Worm (Caenorhabditis elegans) whole organism, L4 larva: Measurements from ENCODE around the gene mrpl-12.

Source experiments
- D1046.2 ChIP-seq: fragments of 200-800 bp; sonication (Bioruptor generic); IDR thresholded peaks from 2 replicates; pipeline ENCODE4 v1.3.6; 2022; ENCODE audit warnings: missing genetic modification characterization, missing compliant biosample characterization
- F10B5.3 ChIP-seq: sonication (generic microtip); optimal IDR thresholded peaks from 2 replicates; lab custom pipeline; 2016; ENCODE audit warnings: mild to moderate bottlenecking, missing genetic modification characterization, missing compliant biosample characterization
- F26F4.8 ChIP-seq: fragments of 200-800 bp; sonication (Bioruptor generic); conservative IDR thresholded peaks from 2 replicates; pipeline ENCODE4 v1.3.6; 2022; ENCODE audit warnings: missing genetic modification characterization, missing compliant biosample characterization
- F49E8.2 ChIP-seq: sonication (generic microtip); optimal IDR thresholded peaks from 2 replicates; lab custom pipeline; 2016; ENCODE audit warnings: missing compliant biosample characterization, mild to moderate bottlenecking, missing genetic modification characterization, borderline replicate concordance
- Y105C5A.15 ChIP-seq: fragments of 200-800 bp; sonication (Bioruptor generic); IDR thresholded peaks from 2 replicates; pipeline ENCODE4 v1.3.6; 2022; ENCODE audit warnings: missing genetic modification characterization, missing compliant biosample characterization
- Y48G9A.11 ChIP-seq: fragments of 200-800 bp; sonication (Bioruptor generic); IDR thresholded peaks from 2 replicates; pipeline ENCODE4 v1.3.6; 2022; ENCODE audit warnings: missing genetic modification reagents, missing genetic modification characterization, missing compliant biosample characterization
- aha-1 ChIP-seq: fragments of 150-350 bp; peaks from one replicate; lab custom pipeline; 2014; ENCODE audit warnings: missing biosample characterization, missing genetic modification characterization
- aly-2 ChIP-seq: sonication (generic microtip); optimal IDR thresholded peaks from 2 replicates; lab custom pipeline; 2018; ENCODE audit warnings: missing biosample characterization, missing genetic modification characterization
- arid-1 ChIP-seq: fragments of 200-800 bp; sonication (Bioruptor generic); conservative IDR thresholded peaks from 2 replicates; pipeline ENCODE4 v1.3.6; 2022; ENCODE audit warnings: missing genetic modification reagents, missing genetic modification characterization, missing compliant biosample characterization
- attf-4 ChIP-seq: sonication (generic microtip); optimal IDR thresholded peaks from 3 replicates; lab custom pipeline; 2017; ENCODE audit warnings: missing biosample characterization, missing genetic modification characterization
- ceh-20 ChIP-seq: fragments of 200-800 bp; sonication (Bioruptor generic); IDR thresholded peaks from 2 replicates; pipeline ENCODE4 v1.3.6; 2022; ENCODE audit warnings: missing genetic modification reagents, missing genetic modification characterization, missing compliant biosample characterization
- ceh-28 ChIP-seq: fragments of 150-350 bp; optimal IDR thresholded peaks from 2 replicates; lab custom pipeline; 2014; ENCODE audit warnings: missing biosample characterization, missing genetic modification reagents, missing genetic modification characterization
- ceh-44 ChIP-seq: fragments of 200-800 bp; sonication (Bioruptor generic); IDR thresholded peaks from 2 replicates; pipeline ENCODE4 v1.3.6; 2022; ENCODE audit warnings: missing genetic modification reagents, missing genetic modification characterization, missing compliant biosample characterization
- ceh-62 ChIP-seq: sonication (generic microtip); optimal IDR thresholded peaks from 2 replicates; lab custom pipeline; 2017; ENCODE audit warnings: missing biosample characterization, missing genetic modification characterization
- ceh-82 ChIP-seq: sonication (generic microtip); optimal IDR thresholded peaks from 2 replicates; lab custom pipeline; 2017; ENCODE audit warnings: missing biosample characterization, missing genetic modification characterization
- ces-1 ChIP-seq: fragments of 150-350 bp; sonication (generic microtip); optimal IDR thresholded peaks from 4 replicates; lab custom pipeline; 2014; ENCODE audit warnings: missing biosample characterization, missing genetic modification reagents, missing genetic modification characterization
- daf-12 ChIP-seq: fragments of 150-350 bp; optimal IDR thresholded peaks from 2 replicates; lab custom pipeline; 2014; ENCODE audit warnings: missing biosample characterization, missing genetic modification reagents, missing genetic modification characterization
- daf-16 ChIP-seq, 3 experiments: sonication (generic microtip); optimal IDR thresholded peaks; 2 replicates each; lab custom pipeline; 2016 to 2017; ENCODE audit warnings: missing genetic modification characterization in 3 of 3, missing genetic modification reagents in 3 of 3, mild to moderate bottlenecking in 2 of 3, missing compliant biosample characterization in 2 of 3, missing biosample characterization in 1 of 3, moderate library complexity in 1 of 3
- daf-19 ChIP-seq: fragments of 200-800 bp; sonication (Bioruptor generic); conservative IDR thresholded peaks from 2 replicates; pipeline ENCODE4 v1.3.6; 2022; ENCODE audit warnings: missing genetic modification characterization, missing compliant biosample characterization
- daf-8 ChIP-seq: fragments of 200-800 bp; sonication (Bioruptor generic); IDR thresholded peaks from 2 replicates; pipeline ENCODE4 v1.3.6; 2022; ENCODE audit warnings: missing genetic modification characterization, missing compliant biosample characterization
- dmd-6 ChIP-seq: fragments of 200-800 bp; sonication (Bioruptor generic); IDR thresholded peaks from 2 replicates; pipeline ENCODE4 v1.3.6; 2022; ENCODE audit warnings: missing genetic modification reagents, missing genetic modification characterization, missing compliant biosample characterization
- dmd-8 ChIP-seq: fragments of 200-800 bp; sonication (Bioruptor generic); IDR thresholded peaks from 2 replicates; pipeline ENCODE4 v1.3.6; 2022; ENCODE audit warnings: missing genetic modification characterization, missing compliant biosample characterization
- duxl-1 ChIP-seq: sonication (generic microtip); optimal IDR thresholded peaks from 2 replicates; lab custom pipeline; 2016; ENCODE audit warnings: mild to moderate bottlenecking, missing genetic modification characterization, moderate library complexity, missing compliant biosample characterization; ENCODE audit not compliant: poor library complexity
- dve-1 ChIP-seq: sonication (generic microtip); optimal IDR thresholded peaks from 2 replicates; lab custom pipeline; 2017; ENCODE audit warnings: antibody characterized with exemption, mild to moderate bottlenecking, missing genetic modification characterization, missing compliant biosample characterization; ENCODE audit not compliant: insufficient read depth
- egl-43 ChIP-seq: fragments of 200-800 bp; sonication (Bioruptor generic); IDR thresholded peaks from 2 replicates; pipeline ENCODE4 v1.3.6; 2022; ENCODE audit warnings: missing genetic modification reagents, missing genetic modification characterization, missing compliant biosample characterization
- fos-1 ChIP-seq: fragments of 150-350 bp; optimal IDR thresholded peaks from 2 replicates; lab custom pipeline; 2014; ENCODE audit warnings: missing biosample characterization, missing genetic modification characterization
- hif-1 ChIP-seq, 2 experiments: sonication (generic microtip); optimal IDR thresholded peaks; 2 replicates each; lab custom pipeline; 2016 to 2017; ENCODE audit warnings: missing compliant biosample characterization in 2 of 2, missing genetic modification characterization in 2 of 2, missing genetic modification reagents in 2 of 2, missing genotype in 2 of 2, mild to moderate bottlenecking in 1 of 2
- lin-13 ChIP-seq: fragments of 150-350 bp; optimal IDR thresholded peaks from 2 replicates; lab custom pipeline; 2014; ENCODE audit warnings: missing biosample characterization, missing genetic modification reagents, missing genetic modification characterization
- lir-3 ChIP-seq: sonication (generic microtip); optimal IDR thresholded peaks from 2 replicates; lab custom pipeline; 2016; ENCODE audit warnings: mild to moderate bottlenecking, missing genetic modification characterization, missing compliant biosample characterization
- madf-9 ChIP-seq: fragments of 200-800 bp; sonication (Bioruptor generic); conservative IDR thresholded peaks from 2 replicates; pipeline ENCODE4 v1.3.6; 2022; ENCODE audit warnings: missing genetic modification reagents, missing genetic modification characterization, missing compliant biosample characterization
- mdl-1 ChIP-seq, 2 experiments: fragments of 150-350 bp in 1 of 2; sonication (generic microtip) in 1 of 2; optimal IDR thresholded peaks; 2 replicates each; lab custom pipeline; 2014 to 2017; ENCODE audit warnings: missing biosample characterization in 2 of 2, missing genetic modification characterization in 2 of 2
- mxl-3 ChIP-seq: fragments of 200-800 bp; sonication (Bioruptor generic); optimal IDR thresholded peaks from 2 replicates; lab custom pipeline; 2018; ENCODE audit warnings: mild to moderate bottlenecking, missing genetic modification characterization, missing compliant biosample characterization
- nhr-10 ChIP-seq: fragments of 150-350 bp; optimal IDR thresholded peaks from 2 replicates; lab custom pipeline; 2014; ENCODE audit warnings: missing biosample characterization, missing genetic modification characterization
- nhr-102 ChIP-seq: sonication (generic microtip); optimal IDR thresholded peaks from 2 replicates; lab custom pipeline; 2016; ENCODE audit warnings: mild to moderate bottlenecking, missing genetic modification characterization, moderate library complexity, missing compliant biosample characterization
- nhr-6 ChIP-seq: fragments of 150-350 bp; optimal IDR thresholded peaks from 2 replicates; lab custom pipeline; 2014; ENCODE audit warnings: missing biosample characterization, missing genetic modification characterization
- nhr-76 ChIP-seq: fragments of 150-350 bp; optimal IDR thresholded peaks from 2 replicates; lab custom pipeline; 2014; ENCODE audit warnings: missing biosample characterization, missing genetic modification characterization
- nhr-77 ChIP-seq: fragments of 150-350 bp; optimal IDR thresholded peaks from 2 replicates; lab custom pipeline; 2014; ENCODE audit warnings: missing biosample characterization, missing genetic modification characterization
- pha-4 ChIP-seq, 2 experiments: fragments of 150-350 bp in 1 of 2; fragments of 200-800 bp in 1 of 2; sonication (Bioruptor generic) in 1 of 2; IDR thresholded peaks in 1 of 2; optimal IDR thresholded peaks in 1 of 2; 2 replicates each; pipeline versions ENCODE4 v1.3.6 to Lab custom; 2014 to 2022; ENCODE audit warnings: missing genetic modification characterization in 2 of 2, missing genetic modification reagents in 2 of 2, missing biosample characterization in 1 of 2, missing compliant biosample characterization in 1 of 2
- php-3 ChIP-seq: fragments of 200-800 bp; sonication (Bioruptor generic); IDR thresholded peaks from 2 replicates; pipeline ENCODE4 v1.3.6; 2022; ENCODE audit warnings: missing genetic modification reagents, missing genetic modification characterization, missing compliant biosample characterization
- rbr-2 ChIP-seq: sonication (generic microtip); optimal IDR thresholded peaks from 2 replicates; lab custom pipeline; 2016; ENCODE audit warnings: missing genotype, missing genetic modification characterization, missing compliant biosample characterization
- spr-1 ChIP-seq: sonication (generic microtip); optimal IDR thresholded peaks from 2 replicates; lab custom pipeline; 2016; ENCODE audit warnings: mild to moderate bottlenecking, missing genetic modification characterization, missing compliant biosample characterization
- spr-3 ChIP-seq: fragments of 200-800 bp; sonication (Bioruptor generic); optimal IDR thresholded peaks from 2 replicates; lab custom pipeline; 2018; ENCODE audit warnings: mild to moderate bottlenecking, missing genetic modification characterization, missing compliant biosample characterization
- tag-97 ChIP-seq: fragments of 200-800 bp; sonication (Bioruptor generic); IDR thresholded peaks from 2 replicates; pipeline ENCODE4 v1.3.6; 2022; ENCODE audit warnings: missing genetic modification characterization, missing compliant biosample characterization
- unc-130 ChIP-seq: sonication (generic microtip); optimal IDR thresholded peaks from 2 replicates; lab custom pipeline; 2016; ENCODE audit warnings: missing genetic modification reagents, missing genetic modification characterization, missing compliant biosample characterization
- zag-1 ChIP-seq: fragments of 150-350 bp; optimal IDR thresholded peaks from 2 replicates; lab custom pipeline; 2014; ENCODE audit warnings: missing biosample characterization, missing genetic modification characterization
- zfp-2 ChIP-seq: sonication (generic microtip); optimal IDR thresholded peaks from 2 replicates; lab custom pipeline; 2016; ENCODE audit warnings: mild to moderate bottlenecking, missing genetic modification characterization, missing compliant biosample characterization

The mrpl-12 gene

ce11 chrIII:10708484-10708883 lies 923 bp downstream of the mrpl-12 start:
- TF ChIP-seq aha-1 (tag; lab: Kevin White, UChicago) (peak; percentile 17), daf-16 (GFP tag; optimal IDR thresholded peaks at IDR 0.05; lab: Kevin White, UChicago) (no peak), daf-16 (tag; optimal IDR thresholded peaks at IDR 0.05; lab: Kevin White, UChicago) (no peak), F26F4.8 (GFP tag; lab: Robert Waterston, UW) (no peak)

DNA sequence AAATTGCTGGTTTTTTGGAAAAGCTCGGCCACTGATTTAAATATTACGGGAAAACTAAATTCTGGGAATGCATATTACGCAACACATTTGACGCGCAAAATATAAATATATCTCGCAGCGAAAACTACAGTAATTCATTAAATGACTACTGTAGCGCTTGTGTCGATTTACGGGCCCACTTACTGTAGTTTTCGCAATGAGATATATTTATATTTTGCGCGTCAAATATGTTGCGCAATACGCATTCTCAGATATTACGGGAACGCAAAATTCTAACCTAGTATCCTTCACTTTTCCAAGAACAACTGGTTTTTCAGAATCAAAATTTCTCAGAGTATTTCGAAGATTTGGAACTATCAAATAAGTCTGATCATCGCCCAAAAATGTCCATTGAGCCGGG lies 2.1 kb downstream of the mrpl-12 start:
- TF ChIP-seq aha-1 (tag; lab: Kevin White, UChicago), result peak; percentile 51
- TF ChIP-seq php-3 (GFP tag; lab: Robert Waterston, UW), result no peak

- TF ChIP-seq dmd-8 (GFP tag; lab: Robert Waterston, UW) (no peak), ceh-62 (tag; lab: Kevin White, UChicago) (no peak), nhr-102 (tag; lab: Kevin White, UChicago) (peak; percentile 9), nhr-76 (tag; lab: Kevin White, UChicago) (no peak), dve-1 (tag; lab: Kevin White, UChicago) (peak; percentile 67), tag-97 (no peak), lir-3 (tag; lab: Kevin White, UChicago) (no peak), ces-1 (no peak), duxl-1 (tag; lab: Kevin White, UChicago) (no peak), D1046.2 (no peak), rbr-2 (tag; lab: Kevin White, UChicago) (no peak), arid-1 (GFP tag; lab: Robert Waterston, UW) (0 out of 2 replicates have a peak, but pooled peaks have one; percentile 43), aly-2 (no peak), zfp-2 (tag; lab: Kevin White, UChicago) (no peak), ceh-82 (tag; lab: Kevin White, UChicago) (no peak), daf-12 (no peak), ceh-20 (no peak), fos-1 (tag; lab: Kevin White, UChicago) (no peak), daf-19 (GFP tag; lab: Robert Waterston, UW) (0 out of 2 replicates have a peak, but pooled peaks have one; percentile 27), spr-1 (peak; percentile 25), F10B5.3 (no peak), lin-13 (peak; percentile 22), madf-9 (GFP tag; lab: Robert Waterston, UW) (no peak), zag-1 (no peak), unc-130 (GFP tag; lab: Kevin White, UChicago) (no peak), F49E8.2 (tag; lab: Kevin White, UChicago) (no peak), nhr-10 (peak; percentile 1), ceh-44 (GFP tag; lab: Robert Waterston, UW) (no peak), php-3 (GFP tag; lab: Robert Waterston, UW) (no peak), daf-8 (GFP tag; lab: Robert Waterston, UW) (no peak), egl-43 (GFP tag; lab: Robert Waterston, UW) (no peak), spr-3 (GFP tag; lab: Kevin White, UChicago) (no peak), ceh-28 (tag; lab: Kevin White, UChicago) (no peak), aha-1 (tag; lab: Kevin White, UChicago) (peak; percentile 91), nhr-6 (tag; lab: Kevin White, UChicago) (no peak), mxl-3 (GFP tag; lab: Kevin White, UChicago) (peak; percentile 40), attf-4 (tag; lab: Kevin White, UChicago) (no peak), mdl-1 (tag; optimal IDR thresholded peaks at IDR 0.05; lab: Kevin White, UChicago) (no peak), daf-16 (GFP tag; optimal IDR thresholded peaks at IDR 0.05; lab: Kevin White, UChicago) (no peak), daf-16 (tag; optimal IDR thresholded peaks at IDR 0.05; lab: Kevin White, UChicago) (peak; percentile 79), Y48G9A.11 (no peak), hif-1 (tag; optimal IDR thresholded peaks at IDR 0.05; lab: Kevin White, UChicago) (peak in 1 of 2 experiments; percentile 55), pha-4 (GFP tag; IDR thresholded peaks at IDR 0.05; lab: Robert Waterston, UW) (0 out of 2 replicates have a peak, but pooled peaks have one; percentile 44), pha-4 (tag; optimal IDR thresholded peaks at IDR 0.05; lab: Kevin White, UChicago) (no peak), Y105C5A.15 (GFP tag; lab: Robert Waterston, UW) (no peak), dmd-6 (GFP tag; lab: Robert Waterston, UW) (peak; percentile 51; the same call in 1 of the 2 replicates), nhr-77 (tag; lab: Kevin White, UChicago) (no peak)
Observed at ce11 chrIII:10711192-10711673, 3.7 kb downstream of the mrpl-12 start, which contains the start of gene W09D10.5. TSS of gene W09D10.5 (minus strand) at chrIII:10711536.
